Fruit fly (Drosophila melanogaster): ENCODE data around the gene Spp.

Gene Spp

dm6 chr2L:495381-496240 is 48.8 kb downstream of the Spp start (continued):
- TF ChIP-seq CG17568 (GFP tag; optimal IDR thresholded peaks at IDR 0.05): no peak
- TF ChIP-seq Myb (GFP tag; optimal IDR thresholded peaks at IDR 0.05): no peak
- TF ChIP-seq HLHmδ (GFP tag; optimal IDR thresholded peaks at IDR 0.05): no peak
- no peak for TF ChIP-seq D (optimal IDR thresholded peaks at IDR 0.05)
- TF ChIP-seq D (GFP tag; optimal IDR thresholded peaks at IDR 0.05): no peak
- no peak for TF ChIP-seq CG30431 (GFP tag; optimal IDR thresholded peaks at IDR 0.05)
- TF ChIP-seq CG16863 (GFP tag; optimal IDR thresholded peaks at IDR 0.05): no peak
- TF ChIP-seq CG1647 (GFP tag; optimal IDR thresholded peaks at IDR 0.05): no peak
- no peak for TF ChIP-seq tup (GFP tag; optimal IDR thresholded peaks at IDR 0.05)
- TF ChIP-seq ab (GFP tag; optimal IDR thresholded peaks at IDR 0.05): no peak
- no peak for TF ChIP-seq CG11696 (GFP tag; IDR thresholded peaks at IDR 0.05)
- TF ChIP-seq Neu2 (GFP tag; optimal IDR thresholded peaks at IDR 0.05; ENCODE audit: borderline replicate concordance): no peak
- no peak for TF ChIP-seq CG4282 (GFP tag; optimal IDR thresholded peaks at IDR 0.05)
- TF ChIP-seq cas (GFP tag; IDR thresholded peaks at IDR 0.05): no peak
- no peak for TF ChIP-seq klu (GFP tag; IDR thresholded peaks at IDR 0.05)
- no peak for TF ChIP-seq CG32532 (GFP tag; IDR thresholded peaks at IDR 0.05)
- TF ChIP-seq Ets65A (GFP tag): no peak
- TF ChIP-seq CG8924 (tag; optimal IDR thresholded peaks at IDR 0.05): no peak
- no peak for TF ChIP-seq CoRest (tag; optimal IDR thresholded peaks at IDR 0.05)
- no peak for TF ChIP-seq danr (GFP tag; IDR thresholded peaks at IDR 0.05)
- no peak for TF ChIP-seq CG8290 (GFP tag; optimal IDR thresholded peaks at IDR 0.05)
- peak in 1 of 2 experiments; percentile 9 for TF ChIP-seq CG8290 (tag; optimal IDR thresholded peaks at IDR 0.05)
- TF ChIP-seq Optix (GFP tag; IDR thresholded peaks at IDR 0.05): no peak
- TF ChIP-seq CG8765 (GFP tag; IDR thresholded peaks at IDR 0.05): no peak
- no peak for TF ChIP-seq esg (GFP tag; conservative IDR thresholded peaks at IDR 0.05)
- peak in 1 of 2 experiments; percentile 47 for TF ChIP-seq eve (GFP tag; optimal IDR thresholded peaks at IDR 0.05)
- no peak for TF ChIP-seq zen (tag; optimal IDR thresholded peaks at IDR 0.05)
- TF ChIP-seq CG5180 (GFP tag; optimal IDR thresholded peaks at IDR 0.05): no peak
- TF ChIP-seq CG1603 (tag; optimal IDR thresholded peaks at IDR 0.05): no peak
- no peak for TF ChIP-seq CG15073 (GFP tag; optimal IDR thresholded peaks at IDR 0.05)
- no peak for TF ChIP-seq CG4424 (GFP tag; optimal IDR thresholded peaks at IDR 0.05)
- no peak for TF ChIP-seq twi (tag; optimal IDR thresholded peaks at IDR 0.05)
- TF ChIP-seq sisA (GFP tag; IDR thresholded peaks at IDR 0.05): no peak
- TF ChIP-seq kni (GFP tag; optimal IDR thresholded peaks at IDR 0.05): no peak
- no peak for TF ChIP-seq Max (GFP tag; optimal IDR thresholded peaks at IDR 0.05)
- peak; percentile 81 for TF ChIP-seq CG34376 (GFP tag; optimal IDR thresholded peaks at IDR 0.05)
- no peak for TF ChIP-seq CG11247 (GFP tag; IDR thresholded peaks at IDR 0.05)
- no peak for TF ChIP-seq CG3065 (GFP tag; optimal IDR thresholded peaks at IDR 0.05)
- TF ChIP-seq nerfin-1 (tag; optimal IDR thresholded peaks at IDR 0.05): no peak
- no peak for TF ChIP-seq Dad (GFP tag; optimal IDR thresholded peaks at IDR 0.05)
- TF ChIP-seq CG4360 (GFP tag; IDR thresholded peaks at IDR 0.05): peak; percentile 51; the same call in 1 of the 2 replicates
- no peak for TF ChIP-seq CG6765 (GFP tag; optimal IDR thresholded peaks at IDR 0.05)
- no peak for TF ChIP-seq CG17186 (GFP tag; optimal IDR thresholded peaks at IDR 0.05)
- no peak for TF ChIP-seq CG32772 (GFP tag; IDR thresholded peaks at IDR 0.05)
- TF ChIP-seq CG12299 (tag; optimal IDR thresholded peaks at IDR 0.05): no peak
- no peak for TF ChIP-seq CG12391 (tag; optimal IDR thresholded peaks at IDR 0.05)
- TF ChIP-seq CG2129 (GFP tag; IDR thresholded peaks at IDR 0.05; ENCODE audit: partially characterized antibody): no peak
- peak; percentile 57; the same call in 1 of the 2 replicates for TF ChIP-seq GATAe (GFP tag; conservative IDR thresholded peaks at IDR 0.05)
- TF ChIP-seq CG31441 (GFP tag; IDR thresholded peaks at IDR 0.05): no peak
- no peak for TF ChIP-seq Mad (GFP tag; optimal IDR thresholded peaks at IDR 0.05)
- no peak for TF ChIP-seq CG17829 (tag; optimal IDR thresholded peaks at IDR 0.05)

Measured in whole organism, embryonic.